Worm (Caenorhabditis elegans) whole organism, L4 larva: ENCODE measurements around the gene hars-1.

Experiments
- F37D6.2 ChIP-seq: sonication (generic microtip); optimal IDR thresholded peaks from 2 replicates; lab custom pipeline; 2016; ENCODE audit warnings: mild to moderate bottlenecking, missing genetic modification characterization, missing compliant biosample characterization
- T26A8.4 ChIP-seq: fragments of 200-800 bp; sonication (Bioruptor generic); IDR thresholded peaks from 2 replicates; pipeline ENCODE4 v1.3.6; 2022; ENCODE audit warnings: missing genetic modification characterization, missing compliant biosample characterization
- Y48G9A.11 ChIP-seq: fragments of 200-800 bp; sonication (Bioruptor generic); IDR thresholded peaks from 2 replicates; pipeline ENCODE4 v1.3.6; 2022; ENCODE audit warnings: missing genetic modification reagents, missing genetic modification characterization, missing compliant biosample characterization
- aha-1 ChIP-seq: fragments of 150-350 bp; peaks from one replicate; lab custom pipeline; 2014; ENCODE audit warnings: missing biosample characterization, missing genetic modification characterization
- aly-2 ChIP-seq: sonication (generic microtip); optimal IDR thresholded peaks from 2 replicates; lab custom pipeline; 2018; ENCODE audit warnings: missing biosample characterization, missing genetic modification characterization
- ceh-20 ChIP-seq: fragments of 200-800 bp; sonication (Bioruptor generic); IDR thresholded peaks from 2 replicates; pipeline ENCODE4 v1.3.6; 2022; ENCODE audit warnings: missing genetic modification reagents, missing genetic modification characterization, missing compliant biosample characterization
- ceh-82 ChIP-seq: sonication (generic microtip); optimal IDR thresholded peaks from 2 replicates; lab custom pipeline; 2017; ENCODE audit warnings: missing biosample characterization, missing genetic modification characterization
- cey-2 ChIP-seq: sonication (generic microtip); optimal IDR thresholded peaks from 3 replicates; lab custom pipeline; 2017; ENCODE audit warnings: missing genetic modification characterization, mild to moderate bottlenecking, missing compliant biosample characterization, antibody characterized with exemption, borderline replicate concordance; ENCODE audit not compliant: insufficient read depth
- daf-16 ChIP-seq, 3 experiments: sonication (generic microtip); optimal IDR thresholded peaks; 2 replicates each; lab custom pipeline; 2016 to 2017; ENCODE audit warnings: missing genetic modification characterization in 3 of 3, missing genetic modification reagents in 3 of 3, mild to moderate bottlenecking in 2 of 3, missing compliant biosample characterization in 2 of 3, missing biosample characterization in 1 of 3, moderate library complexity in 1 of 3
- dmd-9 ChIP-seq: fragments of 200-800 bp; sonication (Bioruptor generic); IDR thresholded peaks from 2 replicates; pipeline ENCODE4 v1.3.6; 2022; ENCODE audit warnings: missing genetic modification reagents, missing genetic modification characterization, missing compliant biosample characterization
- dve-1 ChIP-seq: sonication (generic microtip); optimal IDR thresholded peaks from 2 replicates; lab custom pipeline; 2017; ENCODE audit warnings: antibody characterized with exemption, mild to moderate bottlenecking, missing genetic modification characterization, missing compliant biosample characterization; ENCODE audit not compliant: insufficient read depth
- hlh-11 ChIP-seq: fragments of 200-800 bp; sonication (Bioruptor generic); optimal IDR thresholded peaks from 2 replicates; lab custom pipeline; 2018; ENCODE audit warnings: mild to moderate bottlenecking, missing genetic modification characterization, missing compliant biosample characterization
- hlh-30 ChIP-seq: sonication (generic microtip); optimal IDR thresholded peaks from 2 replicates; lab custom pipeline; 2017; ENCODE audit warnings: antibody characterized with exemption, mild to moderate bottlenecking, missing genetic modification characterization, missing compliant biosample characterization; ENCODE audit not compliant: insufficient read depth
- lin-39 ChIP-seq: fragments of 150-350 bp; optimal IDR thresholded peaks from 2 replicates; lab custom pipeline; 2014; ENCODE audit warnings: missing biosample characterization, missing genetic modification reagents, missing genetic modification characterization
- lir-3 ChIP-seq: sonication (generic microtip); optimal IDR thresholded peaks from 2 replicates; lab custom pipeline; 2016; ENCODE audit warnings: mild to moderate bottlenecking, missing genetic modification characterization, missing compliant biosample characterization
- lsy-2 ChIP-seq, 2 experiments: fragments of 150-350 bp in 1 of 2; sonication (generic microtip) in 1 of 2; optimal IDR thresholded peaks; 2 replicates each; lab custom pipeline; 2014 to 2017; ENCODE audit warnings: missing biosample characterization in 2 of 2, missing genetic modification characterization in 2 of 2
- madf-9 ChIP-seq: fragments of 200-800 bp; sonication (Bioruptor generic); conservative IDR thresholded peaks from 2 replicates; pipeline ENCODE4 v1.3.6; 2022; ENCODE audit warnings: missing genetic modification reagents, missing genetic modification characterization, missing compliant biosample characterization
- mdl-1 ChIP-seq, 2 experiments: fragments of 150-350 bp in 1 of 2; sonication (generic microtip) in 1 of 2; optimal IDR thresholded peaks; 2 replicates each; lab custom pipeline; 2014 to 2017; ENCODE audit warnings: missing biosample characterization in 2 of 2, missing genetic modification characterization in 2 of 2
- mep-1 ChIP-seq: fragments of 150-350 bp; sonication (generic microtip); optimal IDR thresholded peaks from 3 replicates; lab custom pipeline; 2014; ENCODE audit warnings: missing biosample characterization, missing genetic modification characterization
- mes-2 ChIP-seq: sonication (generic microtip); optimal IDR thresholded peaks from 2 replicates; lab custom pipeline; 2016; ENCODE audit warnings: missing genotype, mild to moderate bottlenecking, missing genetic modification characterization, missing compliant biosample characterization; ENCODE audit not compliant: poor library complexity, severe bottlenecking
- mxl-2 ChIP-seq: fragments of 200-800 bp; sonication (Bioruptor generic); conservative IDR thresholded peaks from 2 replicates; pipeline ENCODE4 v1.3.6; 2022; ENCODE audit warnings: missing genetic modification reagents, missing genetic modification characterization, missing compliant biosample characterization
- nhr-10 ChIP-seq: fragments of 150-350 bp; optimal IDR thresholded peaks from 2 replicates; lab custom pipeline; 2014; ENCODE audit warnings: missing biosample characterization, missing genetic modification characterization
- nhr-102 ChIP-seq: sonication (generic microtip); optimal IDR thresholded peaks from 2 replicates; lab custom pipeline; 2016; ENCODE audit warnings: mild to moderate bottlenecking, missing genetic modification characterization, moderate library complexity, missing compliant biosample characterization
- nhr-11 ChIP-seq: fragments of 150-350 bp; optimal IDR thresholded peaks from 2 replicates; lab custom pipeline; 2014; ENCODE audit warnings: missing biosample characterization, missing genetic modification characterization
- nhr-237 ChIP-seq: sonication (generic microtip); optimal IDR thresholded peaks from 2 replicates; lab custom pipeline; 2017; ENCODE audit warnings: missing biosample characterization, missing genetic modification characterization
- nhr-28 ChIP-seq: fragments of 150-350 bp; optimal IDR thresholded peaks from 2 replicates; lab custom pipeline; 2014; ENCODE audit warnings: missing biosample characterization, missing genetic modification characterization
- nhr-6 ChIP-seq: fragments of 150-350 bp; optimal IDR thresholded peaks from 2 replicates; lab custom pipeline; 2014; ENCODE audit warnings: missing biosample characterization, missing genetic modification characterization
- nhr-76 ChIP-seq: fragments of 150-350 bp; optimal IDR thresholded peaks from 2 replicates; lab custom pipeline; 2014; ENCODE audit warnings: missing biosample characterization, missing genetic modification characterization
- pha-4 ChIP-seq, 2 experiments: fragments of 150-350 bp in 1 of 2; fragments of 200-800 bp in 1 of 2; sonication (Bioruptor generic) in 1 of 2; IDR thresholded peaks in 1 of 2; optimal IDR thresholded peaks in 1 of 2; 2 replicates each; pipeline versions ENCODE4 v1.3.6 to Lab custom; 2014 to 2022; ENCODE audit warnings: missing genetic modification characterization in 2 of 2, missing genetic modification reagents in 2 of 2, missing biosample characterization in 1 of 2, missing compliant biosample characterization in 1 of 2
- rbr-2 ChIP-seq: sonication (generic microtip); optimal IDR thresholded peaks from 2 replicates; lab custom pipeline; 2016; ENCODE audit warnings: missing genotype, missing genetic modification characterization, missing compliant biosample characterization
- unc-62 ChIP-seq, 3 experiments: fragments of 150-350 bp in 1 of 3; sonication (generic microtip); optimal IDR thresholded peaks in 2 of 3; peaks in 1 of 3; 1 replicate in 1 of 3; 2 replicates in 2 of 3; lab custom pipeline; 2014 to 2017; ENCODE audit warnings: missing biosample characterization in 3 of 3, missing genetic modification characterization in 3 of 3, missing genetic modification reagents in 3 of 3, missing genotype in 1 of 3
- zag-1 ChIP-seq: fragments of 150-350 bp; optimal IDR thresholded peaks from 2 replicates; lab custom pipeline; 2014; ENCODE audit warnings: missing biosample characterization, missing genetic modification characterization
- zip-11 ChIP-seq: fragments of 200-800 bp; sonication (Bioruptor generic); IDR thresholded peaks from 2 replicates; pipeline ENCODE4 v1.3.6; 2022; ENCODE audit warnings: missing genetic modification characterization, missing compliant biosample characterization
- zip-2 ChIP-seq: fragments of 150-350 bp; optimal IDR thresholded peaks from 2 replicates; lab custom pipeline; 2014; ENCODE audit warnings: missing biosample characterization, missing genetic modification characterization

Gene hars-1

DNA sequence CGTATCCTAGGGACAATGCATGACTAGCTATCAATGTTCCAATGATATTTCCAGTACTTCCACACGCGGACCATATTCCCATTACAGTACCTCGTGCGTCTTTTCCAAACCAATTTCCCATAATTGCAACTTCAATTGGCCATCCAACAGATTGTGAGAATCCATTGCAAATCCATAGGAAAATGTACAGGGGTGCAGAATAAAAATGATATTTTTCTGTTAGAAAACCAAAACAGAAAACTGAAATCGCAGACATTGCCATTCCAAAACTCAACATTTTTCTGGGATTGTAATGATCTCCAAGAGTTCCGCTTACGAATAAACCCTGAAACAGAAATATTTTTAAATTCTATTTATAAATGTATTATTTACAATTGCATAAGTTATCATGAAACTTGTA, 7.6 kb upstream of the hars-1 start:
- TF ChIP-seq aha-1 (tag; lab: Kevin White, UChicago) (no peak), unc-62 (GFP tag; optimal IDR thresholded peaks at IDR 0.05 in 1 of 2; lab: Kevin White, UChicago) (peak in 1 of 2 experiments; percentile 50), unc-62 (tag; optimal IDR thresholded peaks at IDR 0.05; lab: Kevin White, UChicago) (no peak), Y48G9A.11 (GFP tag; lab: Robert Waterston, UW) (no peak)

DNA sequence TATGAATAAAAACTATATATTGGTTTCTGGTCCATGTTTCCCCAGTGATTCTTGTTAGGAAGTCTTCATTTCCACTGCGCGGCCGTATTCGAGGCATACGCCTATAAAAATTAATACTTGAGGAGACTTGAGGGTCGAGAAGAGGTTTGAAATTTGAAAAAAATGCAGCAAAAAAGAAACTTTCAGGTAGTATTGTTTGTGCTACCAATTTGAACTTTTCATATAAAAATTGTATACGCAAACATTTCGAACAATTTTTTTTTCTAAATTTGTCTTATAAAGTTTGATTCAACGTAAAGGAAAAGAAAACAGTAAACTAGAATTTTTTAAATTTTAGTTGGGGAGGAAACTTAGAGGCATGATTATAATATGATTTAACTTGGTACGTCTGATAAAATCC, 6.9 kb upstream of the hars-1 start, which contains the start of gene T11G6.4:
Gene T11G6.4, minus strand, starts transcription at position 101 of the 400 bp plus-strand sequence.
- TF ChIP-seq aha-1 (tag; lab: Kevin White, UChicago) (peak; percentile 70), nhr-10 (tag; lab: Kevin White, UChicago) (no peak)

DNA sequence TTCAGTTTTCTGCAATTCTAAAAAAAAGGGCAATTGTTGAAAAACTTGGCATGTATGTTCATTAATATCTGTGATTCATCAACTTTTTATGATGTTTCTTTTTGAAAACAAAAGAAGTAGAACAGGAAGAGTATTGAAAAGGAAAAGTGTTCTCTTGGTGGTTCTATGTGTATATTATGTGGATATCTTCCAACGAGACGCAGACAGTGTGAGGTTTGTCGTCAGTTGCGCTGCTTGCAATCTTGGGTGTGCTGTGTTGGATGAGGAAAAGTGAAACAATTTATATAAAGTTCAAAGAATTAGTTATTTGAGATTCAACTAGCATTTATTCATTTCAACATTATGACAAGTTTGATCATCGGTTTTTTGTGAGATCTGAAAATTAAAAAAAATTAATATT, 6.4 kb upstream of the hars-1 start:
- no peak for TF ChIP-seq dmd-9
- peak; percentile 4 for TF ChIP-seq hlh-30
- peak in 1 of 2 experiments; percentile 45 for TF ChIP-seq mdl-1 (tag; optimal IDR thresholded peaks at IDR 0.05; lab: Kevin White, UChicago)
- TF ChIP-seq aly-2 (tag; lab: Kevin White, UChicago), result no peak
- TF ChIP-seq lin-39, result no peak
- TF ChIP-seq mep-1 (tag; lab: Kevin White, UChicago), result peak; percentile 42
- no peak for TF ChIP-seq mxl-2
- no peak for TF ChIP-seq zip-2 (tag; lab: Kevin White, UChicago)
- TF ChIP-seq nhr-28 (tag; lab: Kevin White, UChicago), result peak; percentile 44
- TF ChIP-seq zip-11, result no peak
- TF ChIP-seq F37D6.2 (tag; lab: Kevin White, UChicago), result no peak
- no peak for TF ChIP-seq rbr-2 (tag; lab: Kevin White, UChicago)
- TF ChIP-seq dve-1 (tag; lab: Kevin White, UChicago), result peak; percentile 42
- TF ChIP-seq nhr-6 (tag; lab: Kevin White, UChicago), result peak; percentile 26
- no peak for TF ChIP-seq pha-4 (GFP tag; IDR thresholded peaks at IDR 0.05; lab: Robert Waterston, UW)
- TF ChIP-seq pha-4 (tag; optimal IDR thresholded peaks at IDR 0.05; lab: Kevin White, UChicago), result peak; percentile 19
- TF ChIP-seq lir-3 (tag; lab: Kevin White, UChicago), result no peak
- no peak for TF ChIP-seq T26A8.4 (GFP tag; lab: Robert Waterston, UW)
- no peak for TF ChIP-seq daf-16 (GFP tag; optimal IDR thresholded peaks at IDR 0.05; lab: Kevin White, UChicago)
- peak; percentile 35 for TF ChIP-seq daf-16 (tag; optimal IDR thresholded peaks at IDR 0.05; lab: Kevin White, UChicago)
- peak; percentile 12 for TF ChIP-seq hlh-11 (tag; lab: Kevin White, UChicago)
- peak; percentile 3 for TF ChIP-seq mes-2 (tag; lab: Kevin White, UChicago)
- peak in 1 of 2 experiments; percentile 57 for TF ChIP-seq lsy-2 (tag; optimal IDR thresholded peaks at IDR 0.05; lab: Kevin White, UChicago)

DNA sequence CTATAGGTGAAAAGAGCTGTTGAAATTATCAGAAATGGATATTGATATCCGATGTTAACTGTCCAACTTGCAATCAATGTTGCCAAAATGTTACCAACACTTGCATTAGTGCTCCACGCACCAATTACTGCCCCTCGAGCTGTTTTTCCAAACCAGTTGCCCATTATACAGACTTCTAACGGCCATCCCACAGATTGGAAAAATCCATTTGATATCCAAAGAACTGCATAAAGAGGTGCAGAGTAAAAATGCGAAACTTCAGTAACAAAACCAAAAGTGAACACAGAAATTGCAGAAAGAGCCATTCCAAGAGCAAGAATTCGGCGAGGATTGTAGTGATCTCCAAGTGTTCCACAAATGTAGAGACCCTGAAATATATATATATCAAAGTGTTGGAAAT, 4.7 kb upstream of the hars-1 start:
- TF ChIP-seq nhr-102 (tag; lab: Kevin White, UChicago) (no peak), aha-1 (tag; lab: Kevin White, UChicago) (peak; percentile 53)
- TF ChIP-seq, all 104 proteins: peak for 1

DNA sequence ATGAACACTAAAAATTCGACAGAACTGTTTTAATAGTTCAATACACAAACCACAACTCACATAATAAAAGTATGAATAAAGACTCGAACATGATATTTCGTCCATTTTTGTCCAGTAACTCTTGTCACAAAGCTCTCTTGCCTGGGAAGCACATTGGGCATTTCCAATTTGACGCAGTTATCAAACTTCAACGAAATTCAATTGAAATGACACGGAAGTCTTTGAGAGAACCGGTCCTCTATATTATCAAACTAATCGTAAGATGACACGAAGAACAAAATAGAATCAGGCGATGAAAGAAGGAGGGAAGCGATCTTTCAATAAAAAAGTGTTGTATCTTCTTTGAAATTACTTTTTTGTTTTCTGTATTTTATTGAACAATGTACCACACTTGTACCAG, 3.7 kb upstream of the hars-1 start, which contains the start of gene T11G6.3:
Gene T11G6.3, minus strand, starts transcription at position 189 of the 400 bp plus-strand sequence.
- TF ChIP-seq ceh-82 (tag; lab: Kevin White, UChicago) (no peak), cey-2 (peak; percentile 4), zag-1 (tag; lab: Kevin White, UChicago) (no peak), ceh-20 (GFP tag; lab: Robert Waterston, UW) (no peak), nhr-11 (no peak), madf-9 (GFP tag; lab: Robert Waterston, UW) (no peak), nhr-28 (tag; lab: Kevin White, UChicago) (peak; percentile 28), hlh-11 (tag; lab: Kevin White, UChicago) (peak; percentile 6), nhr-237 (tag; lab: Kevin White, UChicago) (no peak), Y48G9A.11 (GFP tag; lab: Robert Waterston, UW) (no peak), aha-1 (tag; lab: Kevin White, UChicago) (peak; percentile 91), nhr-76 (tag; lab: Kevin White, UChicago) (peak; percentile 13), zip-11 (no peak)
